Worm (Caenorhabditis elegans) whole organism, L4/young adult: Measurements from ENCODE around the gene msp-81.

Experiments
- W03F9.2 ChIP-seq: fragments of 150-350 bp; optimal IDR thresholded peaks from 2 replicates; lab custom pipeline; 2014; ENCODE audit warnings: missing biosample characterization, missing genetic modification characterization
- dao-5 ChIP-seq: sonication (generic microtip); optimal IDR thresholded peaks from 2 replicates; lab custom pipeline; 2016; ENCODE audit warnings: missing genotype, missing genetic modification characterization, moderate library complexity, missing compliant biosample characterization
- him-1 ChIP-seq: sonication (generic microtip); optimal IDR thresholded peaks from 2 replicates; lab custom pipeline; 2016; ENCODE audit warnings: missing genotype, missing genetic modification reagents, missing genetic modification characterization, missing compliant biosample characterization

DNA sequence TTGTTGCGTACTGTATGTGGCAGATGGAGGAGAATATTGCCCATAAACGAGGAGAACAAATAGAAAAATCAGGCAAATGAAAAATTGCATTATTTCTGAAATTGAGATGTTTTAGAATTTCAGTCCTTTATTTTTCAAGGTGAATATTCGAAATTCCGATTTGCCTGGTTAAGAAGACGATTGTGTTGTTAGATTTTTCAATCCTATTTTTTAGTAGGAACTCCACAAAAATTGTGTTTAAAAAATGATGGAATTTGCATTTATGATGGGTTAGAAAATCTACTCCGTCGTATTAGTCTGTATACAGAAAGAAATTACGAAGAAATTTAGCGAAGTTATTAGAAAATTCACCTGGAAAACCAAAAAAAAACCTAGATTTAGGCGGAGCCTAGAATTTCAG, 20.8 kb downstream of the msp-81 start, which contains the start of gene egl-20:
- TF ChIP-seq him-1 (tag; lab: Kevin White, UChicago) (no peak), W03F9.2 (tag; lab: Kevin White, UChicago) (no peak), dao-5 (tag; lab: Kevin White, UChicago) (no peak)
